Fruit fly (Drosophila melanogaster) whole organism, prepupa: Measurements from ENCODE around the gene M1BP.

Experiments used
- Blimp-1 ChIP-seq: fragments of 200-800 bp; sonication (Bioruptor generic); optimal IDR thresholded peaks from 3 replicates; lab custom pipeline; 2017; ENCODE audit warnings: missing biosample characterization, missing genetic modification characterization, mild to moderate bottlenecking, moderate library complexity, missing genetic modification reagents
- CG10631 ChIP-seq: fragments of 200-800 bp; sonication (Bioruptor generic); optimal IDR thresholded peaks from 2 replicates; lab custom pipeline; 2016; ENCODE audit warnings: missing biosample characterization, missing genetic modification characterization
- CG10669 ChIP-seq: fragments of 200-800 bp; sonication (Bioruptor generic); optimal IDR thresholded peaks from 3 replicates; lab custom pipeline; 2018; ENCODE audit warnings: missing biosample characterization, mild to moderate bottlenecking, missing genetic modification characterization, moderate library complexity
- CG11902 ChIP-seq: fragments of 200-800 bp; sonication (Bioruptor generic); optimal IDR thresholded peaks from 3 replicates; lab custom pipeline; 2016; ENCODE audit warnings: missing biosample characterization, missing genetic modification characterization
- CG15336 ChIP-seq: fragments of 200-800 bp; sonication (Bioruptor generic); IDR thresholded peaks from 2 replicates; pipeline ENCODE4 v1.3.6; 2022; ENCODE audit warnings: missing biosample characterization, missing genetic modification characterization
- CG1621 ChIP-seq: fragments of 200-800 bp; sonication (Bioruptor generic); optimal IDR thresholded peaks from 3 replicates; lab custom pipeline; 2018; ENCODE audit warnings: missing biosample characterization, mild to moderate bottlenecking, missing genetic modification characterization
- CG16779 ChIP-seq: fragments of 200-800 bp; sonication (Bioruptor generic); optimal IDR thresholded peaks from 3 replicates; lab custom pipeline; 2017; ENCODE audit warnings: missing biosample characterization, mild to moderate bottlenecking, missing genetic modification characterization
- CG3032 ChIP-seq: fragments of 200-800 bp; optimal IDR thresholded peaks from 2 replicates; lab custom pipeline; 2019; ENCODE audit warnings: missing biosample characterization, mild to moderate bottlenecking, missing genetic modification characterization, moderate library complexity
- CG31627 ChIP-seq: fragments of 200-800 bp; sonication (Bioruptor generic); optimal IDR thresholded peaks from 3 replicates; lab custom pipeline; 2016; ENCODE audit warnings: missing biosample characterization, missing genetic modification characterization
- CG32006 ChIP-seq: fragments of 200-800 bp; sonication (Bioruptor generic); optimal IDR thresholded peaks from 3 replicates; lab custom pipeline; 2017; ENCODE audit warnings: missing biosample characterization, mild to moderate bottlenecking, missing genetic modification characterization
- CG34406 ChIP-seq: fragments of 200-800 bp; sonication (Bioruptor generic); optimal IDR thresholded peaks from 3 replicates; lab custom pipeline; 2016; ENCODE audit warnings: missing biosample characterization, missing genetic modification characterization
- CG3919 ChIP-seq: fragments of 200-800 bp; sonication (Bioruptor generic); optimal IDR thresholded peaks from 3 replicates; lab custom pipeline; 2016; ENCODE audit warnings: missing biosample characterization, missing genetic modification characterization
- CG4318 ChIP-seq: fragments of 200-800 bp; sonication (Bioruptor generic); optimal IDR thresholded peaks from 3 replicates; lab custom pipeline; 2017; ENCODE audit warnings: missing biosample characterization, mild to moderate bottlenecking, missing genetic modification characterization
- CG6163 ChIP-seq: fragments of 200-800 bp; sonication (Bioruptor generic); IDR thresholded peaks from 3 replicates; pipeline ENCODE4 v1.3.6; 2022; ENCODE audit warnings: missing biosample characterization, missing genetic modification characterization
- CG6276 ChIP-seq: fragments of 200-800 bp; sonication (Bioruptor generic); optimal IDR thresholded peaks from 2 replicates; lab custom pipeline; 2017; ENCODE audit warnings: missing biosample characterization, mild to moderate bottlenecking, missing genetic modification characterization
- CG6792 ChIP-seq: fragments of 200-800 bp; sonication (Bioruptor generic); optimal IDR thresholded peaks from 3 replicates; lab custom pipeline; 2016; ENCODE audit warnings: missing biosample characterization, missing genetic modification characterization
- CG6808 ChIP-seq: fragments of 200-800 bp; sonication (Bioruptor generic); optimal IDR thresholded peaks from 3 replicates; lab custom pipeline; 2017; ENCODE audit warnings: missing biosample characterization, missing genetic modification characterization, mild to moderate bottlenecking, moderate library complexity, missing genetic modification reagents
- CG6854 ChIP-seq: fragments of 200-800 bp; sonication (Bioruptor generic); optimal IDR thresholded peaks from 2 replicates; lab custom pipeline; 2017; ENCODE audit warnings: missing biosample characterization, mild to moderate bottlenecking, missing genetic modification characterization
- CG7368 ChIP-seq: fragments of 200-800 bp; sonication (Bioruptor generic); optimal IDR thresholded peaks from 3 replicates; lab custom pipeline; 2016; ENCODE audit warnings: missing biosample characterization, missing genetic modification characterization
- CG8119 ChIP-seq: fragments of 200-800 bp; sonication (Bioruptor generic); IDR thresholded peaks from 3 replicates; pipeline ENCODE4 v1.3.6; 2022; ENCODE audit warnings: missing biosample characterization, missing genetic modification characterization
- CG8319 ChIP-seq: fragments of 200-800 bp; sonication (Bioruptor generic); optimal IDR thresholded peaks from 3 replicates; lab custom pipeline; 2016; ENCODE audit warnings: missing biosample characterization, missing genetic modification characterization
- CG8632 ChIP-seq: fragments of 200-800 bp; sonication (Bioruptor generic); optimal IDR thresholded peaks from 3 replicates; lab custom pipeline; 2016; ENCODE audit warnings: missing biosample characterization, missing genetic modification characterization
- CG9139 ChIP-seq: fragments of 200-800 bp; sonication (Bioruptor generic); optimal IDR thresholded peaks from 3 replicates; lab custom pipeline; 2017; ENCODE audit warnings: missing biosample characterization, mild to moderate bottlenecking, missing genetic modification characterization
- Eip93F ChIP-seq: fragments of 200-800 bp; sonication (Bioruptor generic); optimal IDR thresholded peaks from 2 replicates; lab custom pipeline; 2016; ENCODE audit warnings: missing biosample characterization, mild to moderate bottlenecking, missing genetic modification characterization
- Ets21C ChIP-seq: fragments of 200-800 bp; sonication (Bioruptor generic); optimal IDR thresholded peaks from 3 replicates; lab custom pipeline; 2016; ENCODE audit warnings: missing biosample characterization, missing genetic modification characterization
- Ets96B ChIP-seq: fragments of 200-800 bp; optimal IDR thresholded peaks from 2 replicates; lab custom pipeline; 2019; ENCODE audit warnings: missing biosample characterization, mild to moderate bottlenecking, missing genetic modification characterization, moderate library complexity
- Gug ChIP-seq: fragments of 200-800 bp; sonication (Bioruptor generic); IDR thresholded peaks from 2 replicates; pipeline ENCODE4 v1.3.6; 2022; ENCODE audit warnings: missing biosample characterization, missing genetic modification characterization
- Hr38 ChIP-seq: sonication (Bioruptor generic); optimal IDR thresholded peaks from 2 replicates; lab custom pipeline; 2016; ENCODE audit warnings: missing biosample characterization, missing genetic modification characterization
- Hr4 ChIP-seq: fragments of 200-800 bp; sonication (Bioruptor generic); optimal IDR thresholded peaks from 3 replicates; lab custom pipeline; 2016; ENCODE audit warnings: missing biosample characterization, missing genetic modification characterization
- Lpt ChIP-seq: fragments of 200-800 bp; sonication (Bioruptor generic); optimal IDR thresholded peaks from 3 replicates; lab custom pipeline; 2016; ENCODE audit warnings: missing biosample characterization, missing genetic modification characterization
- Met ChIP-seq: fragments of 200-800 bp; sonication (Bioruptor generic); optimal IDR thresholded peaks from 3 replicates; lab custom pipeline; 2016; ENCODE audit warnings: missing biosample characterization, missing genetic modification characterization
- OdsH ChIP-seq: fragments of 200-800 bp; sonication (Bioruptor generic); optimal IDR thresholded peaks from 3 replicates; lab custom pipeline; 2016; ENCODE audit warnings: missing biosample characterization, missing genetic modification characterization
- Smox ChIP-seq: fragments of 200-800 bp; sonication (Bioruptor generic); optimal IDR thresholded peaks from 3 replicates; lab custom pipeline; 2016; ENCODE audit warnings: missing biosample characterization, missing genetic modification characterization
- Sox102F ChIP-seq: fragments of 200-800 bp; sonication (Bioruptor generic); optimal IDR thresholded peaks from 2 replicates; lab custom pipeline; 2016; ENCODE audit warnings: missing biosample characterization, mild to moderate bottlenecking, missing genetic modification characterization
- Sox14 ChIP-seq: fragments of 200-800 bp; sonication (Bioruptor generic); optimal IDR thresholded peaks from 3 replicates; lab custom pipeline; 2016; ENCODE audit warnings: missing biosample characterization, missing genetic modification characterization
- achi ChIP-seq: fragments of 200-800 bp; sonication (Bioruptor generic); optimal IDR thresholded peaks from 3 replicates; lab custom pipeline; 2016; ENCODE audit warnings: missing biosample characterization, missing genetic modification characterization
- acj6 ChIP-seq: fragments of 200-800 bp; sonication (Bioruptor generic); optimal IDR thresholded peaks from 3 replicates; lab custom pipeline; 2016; ENCODE audit warnings: missing biosample characterization, missing genetic modification characterization
- cyc ChIP-seq: fragments of 200-800 bp; sonication (Bioruptor generic); optimal IDR thresholded peaks from 3 replicates; lab custom pipeline; 2016; ENCODE audit warnings: missing biosample characterization, missing genetic modification characterization
- dsx ChIP-seq: fragments of 200-800 bp; optimal IDR thresholded peaks from 3 replicates; lab custom pipeline; 2019; ENCODE audit warnings: missing biosample characterization, mild to moderate bottlenecking, missing genetic modification characterization, moderate library complexity; ENCODE audit not compliant: poor library complexity, severe bottlenecking
- eg ChIP-seq: fragments of 200-800 bp; sonication (Bioruptor generic); IDR thresholded peaks from 3 replicates; pipeline ENCODE4 v1.3.6; 2022; ENCODE audit warnings: missing biosample characterization, missing genetic modification characterization
- esn ChIP-seq: fragments of 200-800 bp; sonication (Bioruptor generic); optimal IDR thresholded peaks from 2 replicates; lab custom pipeline; 2016; ENCODE audit warnings: missing biosample characterization, mild to moderate bottlenecking, missing genetic modification characterization, moderate library complexity
- fd59A ChIP-seq: fragments of 200-800 bp; sonication (Bioruptor generic); optimal IDR thresholded peaks from 2 replicates; lab custom pipeline; 2017; ENCODE audit warnings: missing biosample characterization, mild to moderate bottlenecking, missing genetic modification characterization, missing genetic modification reagents
- fd85E ChIP-seq: fragments of 200-800 bp; sonication (Bioruptor generic); optimal IDR thresholded peaks from 3 replicates; lab custom pipeline; 2016; ENCODE audit warnings: missing biosample characterization, missing genetic modification characterization
- lz ChIP-seq: fragments of 200-800 bp; sonication (Bioruptor generic); optimal IDR thresholded peaks from 3 replicates; lab custom pipeline; 2016; ENCODE audit warnings: missing biosample characterization, missing genetic modification characterization
- net ChIP-seq: fragments of 200-800 bp; sonication (Bioruptor generic); optimal IDR thresholded peaks from 3 replicates; lab custom pipeline; 2016; ENCODE audit warnings: missing biosample characterization, missing genetic modification characterization
- pdm3 ChIP-seq: fragments of 200-800 bp; sonication (Bioruptor generic); optimal IDR thresholded peaks from 3 replicates; lab custom pipeline; 2016; ENCODE audit warnings: missing biosample characterization, missing genetic modification characterization
- salr ChIP-seq, 2 experiments: fragments of 200-800 bp; sonication (Bioruptor generic); optimal IDR thresholded peaks; 3 replicates each; lab custom pipeline; 2016 to 2018; ENCODE audit warnings: missing biosample characterization in 2 of 2, missing genetic modification characterization in 2 of 2, mild to moderate bottlenecking in 1 of 2
- spab ChIP-seq: fragments of 200-800 bp; sonication (Bioruptor generic); optimal IDR thresholded peaks from 2 replicates; lab custom pipeline; 2017; ENCODE audit warnings: missing biosample characterization, mild to moderate bottlenecking, missing genetic modification characterization, missing genetic modification reagents
- ss ChIP-seq, 2 experiments: fragments of 200-800 bp; sonication (Bioruptor generic); optimal IDR thresholded peaks; 2 replicates in 1 of 2; 3 replicates in 1 of 2; lab custom pipeline; 2017 to 2018; ENCODE audit warnings: mild to moderate bottlenecking in 2 of 2, missing biosample characterization in 2 of 2, missing genetic modification characterization in 2 of 2, moderate library complexity in 1 of 2
- svp ChIP-seq: fragments of 200-800 bp; sonication (Bioruptor generic); peaks from one replicate; lab custom pipeline; 2016; ENCODE audit warnings: missing biosample characterization, missing genetic modification characterization
- topi ChIP-seq: fragments of 200-800 bp; sonication (Bioruptor generic); optimal IDR thresholded peaks from 3 replicates; lab custom pipeline; 2016; ENCODE audit warnings: missing biosample characterization, missing genetic modification characterization

M1BP gene

dm6 chr3R:8731597-8732263 lies at the start of gene M1BP, which contains the start of gene CG8202:
M1BP (minus strand) TSS chr3R:8731698.
CG8202 (plus strand) TSS chr3R:8732091.
- no peak for TF ChIP-seq Met (GFP tag; lab: Kevin White, UChicago)
- TF ChIP-seq Hr38, result no peak
- TF ChIP-seq Sox102F (GFP tag; lab: Kevin White, UChicago), result no peak
- TF ChIP-seq OdsH (GFP tag; lab: Kevin White, UChicago), result peak; percentile 89
- peak; percentile 94 for TF ChIP-seq achi (GFP tag; lab: Kevin White, UChicago)
- TF ChIP-seq dsx (GFP tag; lab: Kevin White, UChicago), result peak; percentile 83
- TF ChIP-seq ss (GFP tag; optimal IDR thresholded peaks at IDR 0.05; lab: Kevin White, UChicago), result no peak
- TF ChIP-seq salr (GFP tag; optimal IDR thresholded peaks at IDR 0.05; lab: Kevin White, UChicago), result peak in 1 of 2 experiments; percentile 43
- TF ChIP-seq CG3032 (tag; lab: Kevin White, UChicago), result peak; percentile 91
- TF ChIP-seq CG9139 (GFP tag; lab: Kevin White, UChicago), result no peak
- TF ChIP-seq CG11902, result peak; percentile 82
- TF ChIP-seq CG15336, result peak; percentile 69
- peak; percentile 74 for TF ChIP-seq CG10669 (GFP tag; lab: Kevin White, UChicago)
- TF ChIP-seq CG10631 (GFP tag; lab: Kevin White, UChicago), result peak; percentile 93
- TF ChIP-seq CG6792 (GFP tag; lab: Kevin White, UChicago), result peak; percentile 85
- no peak; the same call in 1 of the 3 replicates for TF ChIP-seq CG8119
- peak; percentile 86 for TF ChIP-seq CG3919 (GFP tag; lab: Kevin White, UChicago)
- no peak for TF ChIP-seq CG1621 (tag; lab: Kevin White, UChicago)
- no peak for TF ChIP-seq CG6808 (GFP tag; lab: Kevin White, UChicago)
- peak; percentile 93 for TF ChIP-seq CG32006 (GFP tag; lab: Kevin White, UChicago)
- no peak for TF ChIP-seq CG4318 (GFP tag; lab: Kevin White, UChicago)
- peak; percentile 75 for TF ChIP-seq CG6854
- TF ChIP-seq net, result no peak
- no peak for TF ChIP-seq Smox
- TF ChIP-seq esn, result peak; percentile 91
- peak; percentile 92 for TF ChIP-seq CG34406 (GFP tag; lab: Kevin White, UChicago)
- peak; percentile 77 for TF ChIP-seq Blimp-1 (GFP tag; lab: Kevin White, UChicago)
- no peak; the same call in 2 of the 3 replicates for TF ChIP-seq eg (GFP tag; lab: Robert Waterston, UW)
- TF ChIP-seq Ets96B, result peak; percentile 86
- no peak for TF ChIP-seq Hr4 (GFP tag; lab: Kevin White, UChicago)
- peak; percentile 62 for TF ChIP-seq Ets21C
- peak; percentile 72 for TF ChIP-seq cyc (GFP tag; lab: Kevin White, UChicago)
- TF ChIP-seq topi (GFP tag; lab: Kevin White, UChicago), result peak; percentile 76
- TF ChIP-seq Eip93F, result peak; percentile 44
- peak; percentile 81 for TF ChIP-seq lz (GFP tag; lab: Kevin White, UChicago)
- TF ChIP-seq spab, result peak; percentile 73
- no peak; the same call in 2 of the 3 replicates for TF ChIP-seq CG6163 (GFP tag; lab: Robert Waterston, UW)
- peak; percentile 38 for TF ChIP-seq fd59A (GFP tag; lab: Kevin White, UChicago)
- peak; percentile 73 for TF ChIP-seq Lpt (GFP tag; lab: Kevin White, UChicago)
- TF ChIP-seq CG16779 (tag; lab: Kevin White, UChicago), result no peak
- TF ChIP-seq CG8319 (GFP tag; lab: Kevin White, UChicago), result peak; percentile 79
- peak; percentile 71 for TF ChIP-seq Sox14
- TF ChIP-seq Gug (GFP tag; lab: Robert Waterston, UW), result 0 out of 2 replicates have a peak, but pooled peaks have one; percentile 30
- no peak for TF ChIP-seq pdm3 (GFP tag; lab: Kevin White, UChicago)
- TF ChIP-seq CG31627 (GFP tag; lab: Kevin White, UChicago), result peak; percentile 76
- TF ChIP-seq CG6276 (GFP tag; lab: Kevin White, UChicago), result no peak
- TF ChIP-seq svp (GFP tag; lab: Kevin White, UChicago), result no peak
- peak; percentile 79 for TF ChIP-seq CG7368 (GFP tag; lab: Kevin White, UChicago)
- peak; percentile 84 for TF ChIP-seq acj6 (GFP tag; lab: Kevin White, UChicago)
- TF ChIP-seq fd85E (GFP tag; lab: Kevin White, UChicago), result no peak
- peak; percentile 91 for TF ChIP-seq CG8632 (GFP tag; lab: Kevin White, UChicago)
